Fruit fly (Drosophila melanogaster): ENCODE results near the gene Reph.
A peak's percentile ranks its signal among the peaks of the same experiment; 100 is the strongest.

Gene Reph

DNA sequence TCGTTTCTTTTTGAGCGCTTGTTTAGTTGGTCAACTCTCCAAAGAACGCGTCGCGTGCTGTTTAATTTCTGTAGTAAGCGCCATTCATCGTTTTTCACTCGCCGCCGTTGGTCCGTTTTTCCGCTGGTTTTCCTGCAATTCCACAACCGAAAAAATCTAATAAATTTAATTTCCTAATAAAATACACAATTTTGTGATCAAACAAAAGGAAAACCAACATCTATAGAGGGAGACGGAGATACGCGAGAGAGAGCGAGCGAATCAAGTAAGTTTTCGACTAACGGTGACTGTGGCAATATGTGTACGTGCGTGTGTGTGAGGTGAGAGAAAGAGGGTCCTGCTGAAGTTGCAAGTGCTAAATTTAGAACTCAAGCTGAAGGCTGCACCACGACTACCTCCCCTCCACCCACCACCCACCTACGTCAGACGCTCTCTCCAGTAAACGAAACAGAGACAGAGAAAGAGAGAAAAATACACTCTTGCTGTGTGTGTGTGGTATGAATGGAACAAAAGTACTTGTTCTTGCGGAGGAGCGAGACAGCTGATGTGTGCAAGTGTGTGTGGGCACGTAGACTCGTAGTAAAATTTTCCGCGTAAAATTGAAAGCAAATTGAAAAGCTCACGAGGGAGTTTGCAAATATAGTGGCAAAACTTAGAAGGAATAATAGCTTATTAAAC, at the start of gene Reph (continued):
- TF ChIP-seq grn (GFP tag; optimal IDR thresholded peaks at IDR 0.05) (no peak), MTF-1 (GFP tag; optimal IDR thresholded peaks at IDR 0.05; ENCODE audit: borderline replicate concordance) (peak; percentile 51), slbo (GFP tag; IDR thresholded peaks at IDR 0.05) (no peak), CG14014 (GFP tag; IDR thresholded peaks at IDR 0.05) (peak; percentile 8; the same call in 1 of the 2 replicates), esg (GFP tag; conservative IDR thresholded peaks at IDR 0.05) (no peak), chn (GFP tag; optimal IDR thresholded peaks at IDR 0.05) (peak; percentile 57), CG10147 (GFP tag; optimal IDR thresholded peaks at IDR 0.05) (no peak), CG3847 (GFP tag; IDR thresholded peaks at IDR 0.05) (no peak), CG11723 (GFP tag; optimal IDR thresholded peaks at IDR 0.05) (no peak), seq (GFP tag; IDR thresholded peaks at IDR 0.05) (0 out of 2 replicates have a peak, but pooled peaks have one; percentile 42), Optix (GFP tag; IDR thresholded peaks at IDR 0.05) (no peak), NC2β (GFP tag; optimal IDR thresholded peaks at IDR 0.05) (no peak), CG13624 (GFP tag; optimal IDR thresholded peaks at IDR 0.05) (no peak), Dad (GFP tag; optimal IDR thresholded peaks at IDR 0.05) (no peak), CG9932 (GFP tag; IDR thresholded peaks at IDR 0.05) (peak; percentile 33; the same call in 1 of the 2 replicates), ssp (GFP tag; IDR thresholded peaks at IDR 0.05) (no peak), CG11093 (GFP tag; IDR thresholded peaks at IDR 0.05) (no peak), zfh2 (GFP tag; optimal IDR thresholded peaks at IDR 0.05) (peak; percentile 24), CG4282 (GFP tag; optimal IDR thresholded peaks at IDR 0.05) (no peak), CG1792 (GFP tag; optimal IDR thresholded peaks at IDR 0.05) (no peak), Eip74EF (GFP tag; optimal IDR thresholded peaks at IDR 0.05) (no peak), HmgD (GFP tag; optimal IDR thresholded peaks at IDR 0.05) (peak; percentile 13), CG17829 (tag; optimal IDR thresholded peaks at IDR 0.05) (no peak), lbe (GFP tag; optimal IDR thresholded peaks at IDR 0.05) (no peak), CG9797 (GFP tag; optimal IDR thresholded peaks at IDR 0.05) (no peak), CG10979 (tag; optimal IDR thresholded peaks at IDR 0.05) (no peak), jing (GFP tag; optimal IDR thresholded peaks at IDR 0.05) (no peak), CkIIα-i1 (GFP tag; IDR thresholded peaks at IDR 0.05) (no peak), CG18599 (GFP tag; optimal IDR thresholded peaks at IDR 0.05) (peak; percentile 33), CG3995 (GFP tag; optimal IDR thresholded peaks at IDR 0.05) (peak; percentile 33), fd64A (GFP tag; optimal IDR thresholded peaks at IDR 0.05) (no peak), CG31388 (GFP tag; optimal IDR thresholded peaks at IDR 0.05) (no peak), CG6689 (GFP tag; IDR thresholded peaks at IDR 0.05) (no peak), CG14965 (GFP tag; optimal IDR thresholded peaks at IDR 0.05; ENCODE audit: borderline replicate concordance) (no peak), sd (tag; optimal IDR thresholded peaks at IDR 0.05) (peak; percentile 26), CG17612 (GFP tag; IDR thresholded peaks at IDR 0.05) (no peak), CG12219 (GFP tag; optimal IDR thresholded peaks at IDR 0.05) (no peak), Gsc (GFP tag; IDR thresholded peaks at IDR 0.05) (no peak), bsh (GFP tag; optimal IDR thresholded peaks at IDR 0.05) (no peak), Ets65A (GFP tag) (no peak), CG31441 (GFP tag; IDR thresholded peaks at IDR 0.05) (no peak), sc (optimal IDR thresholded peaks at IDR 0.05) (no peak), sc (GFP tag; optimal IDR thresholded peaks at IDR 0.05) (no peak), CG10274 (GFP tag; optimal IDR thresholded peaks at IDR 0.05) (no peak), CG32532 (GFP tag; IDR thresholded peaks at IDR 0.05) (peak; percentile 45; the same call in 1 of the 2 replicates), CG1024 (GFP tag; IDR thresholded peaks at IDR 0.05) (no peak), sug (tag; optimal IDR thresholded peaks at IDR 0.05) (no peak), Lim3 (GFP tag; IDR thresholded peaks at IDR 0.05) (no peak), gsb-n (tag; optimal IDR thresholded peaks at IDR 0.05) (no peak), ci (GFP tag; IDR thresholded peaks at IDR 0.05) (peak; percentile 68; the same call in 2 of the 3 replicates), Scr (GFP tag; IDR thresholded peaks at IDR 0.05; ENCODE audit: partially characterized antibody) (no peak; the same call in 1 of the 2 replicates)
